Fruit fly (Drosophila melanogaster): ENCODE results near the gene Elp4.

The Elp4 gene

DNA sequence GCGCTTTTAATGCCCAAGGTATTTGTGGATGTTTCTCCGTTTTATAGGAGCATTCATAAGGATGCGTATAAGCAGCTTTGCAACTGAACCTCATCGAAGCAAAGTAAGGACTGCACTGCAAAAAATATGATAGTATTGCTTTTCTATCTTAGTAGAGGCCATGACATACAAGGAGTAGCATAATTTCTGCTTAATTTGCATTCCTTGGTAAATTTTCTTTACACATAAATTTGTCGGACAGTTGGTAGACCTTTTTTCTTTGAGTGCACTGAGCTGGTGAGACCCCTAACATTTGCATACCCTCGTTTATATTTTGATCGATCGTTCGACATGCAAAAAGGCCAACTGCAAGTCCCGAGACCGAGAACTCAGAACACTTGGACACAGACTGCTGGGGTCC is 31.0 kb upstream of the Elp4 start (continued):
- TF ChIP-seq CG10631 (GFP tag; optimal IDR thresholded peaks at IDR 0.05) (peak; percentile 51), CG6854 (GFP tag; optimal IDR thresholded peaks at IDR 0.05) (peak; percentile 47), Sox14 (GFP tag; optimal IDR thresholded peaks at IDR 0.05) (peak; percentile 64), CG6163 (GFP tag; IDR thresholded peaks at IDR 0.05) (peak; percentile 76; the same call in 2 of the 3 replicates), net (GFP tag; optimal IDR thresholded peaks at IDR 0.05) (peak; percentile 48), esn (GFP tag; optimal IDR thresholded peaks at IDR 0.05) (peak; percentile 90), acj6 (GFP tag; optimal IDR thresholded peaks at IDR 0.05) (peak; percentile 68), Hr38 (GFP tag; optimal IDR thresholded peaks at IDR 0.05) (no peak), Sox15 (GFP tag; optimal IDR thresholded peaks at IDR 0.05) (peak; percentile 36), CG8632 (GFP tag; optimal IDR thresholded peaks at IDR 0.05) (peak; percentile 41), Sox102F (GFP tag; optimal IDR thresholded peaks at IDR 0.05) (peak; percentile 84), CG11902 (GFP tag; optimal IDR thresholded peaks at IDR 0.05) (peak; percentile 41), Hr4 (GFP tag; optimal IDR thresholded peaks at IDR 0.05) (peak; percentile 25)

DNA sequence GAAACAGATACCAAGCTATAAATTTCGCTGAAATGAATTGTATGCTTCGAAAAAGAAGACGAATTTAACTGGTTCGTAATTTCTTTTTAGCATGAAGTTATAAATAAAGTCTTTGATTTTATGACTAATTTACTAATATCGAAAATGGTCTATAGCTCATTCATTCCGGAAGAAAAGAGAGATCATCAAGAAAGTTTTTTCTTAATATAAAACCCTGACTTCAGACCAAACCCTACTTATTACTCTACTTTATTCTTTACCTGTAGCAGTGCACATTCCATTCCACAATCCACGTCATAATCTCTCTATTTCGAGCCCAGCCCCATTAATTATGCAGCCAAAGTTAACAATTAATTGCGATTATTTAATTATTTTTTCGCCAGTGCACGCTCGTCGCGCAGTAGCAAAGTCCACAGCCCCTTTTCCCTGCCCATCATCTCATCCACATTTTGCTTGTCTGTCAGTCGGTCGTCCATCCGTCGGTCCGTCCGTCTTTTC is 30.0 kb upstream of the Elp4 start:
- TF ChIP-seq OdsH (GFP tag; optimal IDR thresholded peaks at IDR 0.05) (peak; percentile 46), CG15336 (GFP tag; IDR thresholded peaks at IDR 0.05) (peak; percentile 31; the same call in 1 of the 2 replicates), Ets96B (tag; optimal IDR thresholded peaks at IDR 0.05) (peak; percentile 31), fd59A (GFP tag; optimal IDR thresholded peaks at IDR 0.05) (peak; percentile 49), CG3919 (GFP tag; optimal IDR thresholded peaks at IDR 0.05) (peak; percentile 54), CG1621 (tag; optimal IDR thresholded peaks at IDR 0.05) (no peak), salr (GFP tag; optimal IDR thresholded peaks at IDR 0.05) (peak in 1 of 2 experiments; percentile 40), dac (GFP tag; optimal IDR thresholded peaks at IDR 0.05) (peak; percentile 15), eg (GFP tag; IDR thresholded peaks at IDR 0.05) (no peak), CG32006 (GFP tag; optimal IDR thresholded peaks at IDR 0.05) (peak; percentile 70), CG31627 (GFP tag; optimal IDR thresholded peaks at IDR 0.05) (peak; percentile 18), CG11902 (GFP tag; optimal IDR thresholded peaks at IDR 0.05) (peak; percentile 1), Sox14 (GFP tag; optimal IDR thresholded peaks at IDR 0.05) (peak; percentile 43), CG9139 (GFP tag; optimal IDR thresholded peaks at IDR 0.05) (peak; percentile 26), Eip75B (GFP tag; optimal IDR thresholded peaks at IDR 0.05) (peak; percentile 33), CG8119 (GFP tag; IDR thresholded peaks at IDR 0.05) (peak; percentile 27; the same call in 1 of the 3 replicates), Eip78C (GFP tag) (peak; percentile 81), Met (GFP tag; optimal IDR thresholded peaks at IDR 0.05) (peak; percentile 16), fkh (GFP tag; optimal IDR thresholded peaks at IDR 0.05) (no peak), Lpt (GFP tag; optimal IDR thresholded peaks at IDR 0.05) (no peak), Hr38 (GFP tag; optimal IDR thresholded peaks at IDR 0.05) (no peak), acj6 (GFP tag; optimal IDR thresholded peaks at IDR 0.05) (peak; percentile 31), CG11294 (GFP tag; IDR thresholded peaks at IDR 0.05) (no peak), CG8319 (GFP tag; optimal IDR thresholded peaks at IDR 0.05) (no peak), pdm3 (GFP tag; optimal IDR thresholded peaks at IDR 0.05) (peak; percentile 16), CG11762 (GFP tag; optimal IDR thresholded peaks at IDR 0.05; ENCODE audit: insufficient read depth) (no peak), achi (GFP tag; optimal IDR thresholded peaks at IDR 0.05) (peak; percentile 56), CG10631 (GFP tag; optimal IDR thresholded peaks at IDR 0.05) (peak; percentile 54), Hr4 (GFP tag; optimal IDR thresholded peaks at IDR 0.05) (peak; percentile 48), CG6163 (GFP tag; IDR thresholded peaks at IDR 0.05) (no peak), Hr39 (GFP tag; optimal IDR thresholded peaks at IDR 0.05) (peak; percentile 23), net (GFP tag; optimal IDR thresholded peaks at IDR 0.05) (peak; percentile 54), Ets21C (GFP tag; optimal IDR thresholded peaks at IDR 0.05) (no peak), CG16779 (tag; optimal IDR thresholded peaks at IDR 0.05) (no peak), CG4318 (GFP tag; optimal IDR thresholded peaks at IDR 0.05) (peak; percentile 53), ss (GFP tag; optimal IDR thresholded peaks at IDR 0.05) (peak; percentile 59 to 73), CG34406 (GFP tag; optimal IDR thresholded peaks at IDR 0.05) (peak; percentile 29), Sox15 (GFP tag; optimal IDR thresholded peaks at IDR 0.05) (peak; percentile 19), Sox102F (GFP tag; optimal IDR thresholded peaks at IDR 0.05) (no peak), CG3032 (tag; optimal IDR thresholded peaks at IDR 0.05) (peak; percentile 42), topi (GFP tag; optimal IDR thresholded peaks at IDR 0.05) (peak; percentile 29), dsx (GFP tag; optimal IDR thresholded peaks at IDR 0.05; ENCODE audit: poor library complexity, severe bottlenecking) (peak; percentile 27), CG8632 (GFP tag; optimal IDR thresholded peaks at IDR 0.05) (peak; percentile 44), fd85E (GFP tag; optimal IDR thresholded peaks at IDR 0.05) (no peak), svp (GFP tag) (peak; percentile 68), CG6792 (GFP tag; optimal IDR thresholded peaks at IDR 0.05) (peak; percentile 35)
